Fruit fly (Drosophila melanogaster) whole organism, embryonic: ENCODE measurements around the gene CG43850.
A peak's percentile ranks its signal among the peaks of the same experiment; 100 is the strongest.

Source experiments
- Adf1 ChIP-seq: fragments of 200-800 bp; sonication (Bioruptor generic); IDR thresholded peaks from 2 replicates; pipeline ENCODE4 v1.3.6; 2022; ENCODE audit warnings: missing biosample characterization, missing genetic modification characterization
- CG10274 ChIP-seq: fragments of 200-800 bp; sonication (Bioruptor generic); optimal IDR thresholded peaks from 3 replicates; lab custom pipeline; 2017; ENCODE audit warnings: missing biosample characterization, mild to moderate bottlenecking, missing genetic modification characterization
- CG10462 ChIP-seq: fragments of 200-800 bp; sonication (Bioruptor generic); optimal IDR thresholded peaks from 2 replicates; lab custom pipeline; 2016; ENCODE audit warnings: missing biosample characterization, missing genetic modification characterization
- CG11723 ChIP-seq: fragments of 200-800 bp; sonication (Bioruptor generic); optimal IDR thresholded peaks from 2 replicates; lab custom pipeline; 2017; ENCODE audit warnings: missing biosample characterization, mild to moderate bottlenecking, missing genetic modification characterization
- CG13123 ChIP-seq: fragments of 200-800 bp; sonication (Bioruptor generic); optimal IDR thresholded peaks from 2 replicates; lab custom pipeline; 2016; ENCODE audit warnings: missing biosample characterization, missing genetic modification characterization
- CG14050 ChIP-seq: fragments of 200-800 bp; sonication (Bioruptor generic); IDR thresholded peaks from 3 replicates; pipeline ENCODE4 v1.3.6; 2022; ENCODE audit warnings: missing biosample characterization, missing genetic modification characterization
- CG14965 ChIP-seq: fragments of 200-800 bp; sonication (Bioruptor generic); optimal IDR thresholded peaks from 2 replicates; lab custom pipeline; 2016; ENCODE audit warnings: missing biosample characterization, missing genetic modification characterization, borderline replicate concordance
- CG15479 ChIP-seq: fragments of 200-800 bp; sonication (Bioruptor generic); optimal IDR thresholded peaks from 3 replicates; lab custom pipeline; 2019; ENCODE audit warnings: missing biosample characterization, mild to moderate bottlenecking, missing genetic modification characterization, moderate library complexity
- CG1602 ChIP-seq: fragments of 200-800 bp; sonication (Bioruptor generic); optimal IDR thresholded peaks from 3 replicates; lab custom pipeline; 2016; ENCODE audit warnings: missing biosample characterization, missing genetic modification characterization
- CG17328 ChIP-seq: fragments of 200-800 bp; sonication (Bioruptor generic); IDR thresholded peaks from 2 replicates; pipeline ENCODE4 v1.3.6; 2022; ENCODE audit warnings: missing biosample characterization, missing genetic modification characterization
- CG18262 ChIP-seq: fragments of 200-800 bp; optimal IDR thresholded peaks from 3 replicates; lab custom pipeline; 2019; ENCODE audit warnings: missing biosample characterization, mild to moderate bottlenecking, missing genetic modification characterization, moderate library complexity
- CG2678 ChIP-seq: fragments of 200-800 bp; sonication (Bioruptor generic); optimal IDR thresholded peaks from 3 replicates; lab custom pipeline; 2019; ENCODE audit warnings: missing biosample characterization, mild to moderate bottlenecking, missing genetic modification characterization, moderate library complexity
- CG2712 ChIP-seq: fragments of 200-800 bp; optimal IDR thresholded peaks from 3 replicates; lab custom pipeline; 2019; ENCODE audit warnings: missing biosample characterization, mild to moderate bottlenecking, missing genetic modification characterization, moderate library complexity
- CG30403 ChIP-seq: fragments of 200-800 bp; sonication (Bioruptor generic); optimal IDR thresholded peaks from 3 replicates; lab custom pipeline; 2016; ENCODE audit warnings: missing biosample characterization, missing genetic modification characterization
- CG32767 ChIP-seq: fragments of 200-800 bp; sonication (Bioruptor generic); IDR thresholded peaks from 2 replicates; pipeline ENCODE4 v1.3.6; 2022; ENCODE audit warnings: missing biosample characterization, missing genetic modification characterization
- CG3407 ChIP-seq: fragments of 200-800 bp; sonication (Bioruptor generic); optimal IDR thresholded peaks from 2 replicates; lab custom pipeline; 2018; ENCODE audit warnings: missing biosample characterization, mild to moderate bottlenecking, missing genetic modification characterization
- CG34224 ChIP-seq: fragments of 200-800 bp; sonication (Bioruptor generic); IDR thresholded peaks from 3 replicates; pipeline ENCODE4 v1.3.6; 2022; ENCODE audit warnings: missing biosample characterization, missing genetic modification characterization; ENCODE audit not compliant: partially characterized antibody
- CG3726 ChIP-seq: fragments of 200-800 bp; sonication (Bioruptor generic); IDR thresholded peaks from 3 replicates; pipeline ENCODE4, ENCODE4 v1.3.6; 2022; ENCODE audit warnings: missing biosample characterization, missing genetic modification characterization
- CG4424 ChIP-seq: fragments of 200-800 bp; sonication (Bioruptor generic); optimal IDR thresholded peaks from 3 replicates; lab custom pipeline; 2016; ENCODE audit warnings: missing biosample characterization, missing genetic modification characterization
- CG7357 ChIP-seq: fragments of 200-800 bp; sonication (Bioruptor generic); IDR thresholded peaks from 3 replicates; pipeline ENCODE4 v1.3.6; 2022; ENCODE audit warnings: missing biosample characterization, missing genetic modification characterization
- CG7786 ChIP-seq: fragments of 200-800 bp; sonication (Bioruptor generic); optimal IDR thresholded peaks from 2 replicates; lab custom pipeline; 2016; ENCODE audit warnings: missing biosample characterization, missing genetic modification characterization
- CG9727 ChIP-seq: fragments of 200-800 bp; sonication (Bioruptor generic); optimal IDR thresholded peaks from 3 replicates; lab custom pipeline; 2017; ENCODE audit warnings: missing biosample characterization, mild to moderate bottlenecking, missing genetic modification characterization
- CG9876 ChIP-seq: fragments of 200-800 bp; sonication (Bioruptor generic); optimal IDR thresholded peaks from 2 replicates; lab custom pipeline; 2016; ENCODE audit warnings: missing biosample characterization, missing genetic modification characterization
- CG9932 ChIP-seq: fragments of 200-800 bp; sonication (Bioruptor generic); IDR thresholded peaks from 2 replicates; pipeline ENCODE4 v1.3.6; 2022; ENCODE audit warnings: missing biosample characterization, missing genetic modification characterization
- CoRest ChIP-seq: fragments of 200-800 bp; sonication (Bioruptor generic); optimal IDR thresholded peaks from 3 replicates; lab custom pipeline; 2018; ENCODE audit warnings: missing biosample characterization, mild to moderate bottlenecking, missing genetic modification characterization, moderate library complexity
- HHEX ChIP-seq: fragments of 200-800 bp; sonication (Bioruptor generic); optimal IDR thresholded peaks from 3 replicates; lab custom pipeline; 2017; ENCODE audit warnings: missing biosample characterization, mild to moderate bottlenecking, missing genetic modification characterization, missing genetic modification reagents
- Hey ChIP-seq: fragments of 200-800 bp; sonication (Bioruptor generic); optimal IDR thresholded peaks from 3 replicates; lab custom pipeline; 2018; ENCODE audit warnings: missing biosample characterization, mild to moderate bottlenecking, missing genetic modification characterization
- Hr3 ChIP-seq: fragments of 200-800 bp; sonication (Bioruptor generic); optimal IDR thresholded peaks from 3 replicates; lab custom pipeline; 2016; ENCODE audit warnings: missing biosample characterization, missing genetic modification characterization
- Jarid2 ChIP-seq: fragments of 200-800 bp; sonication (Bioruptor generic); optimal IDR thresholded peaks from 3 replicates; lab custom pipeline; 2017; ENCODE audit warnings: mild to moderate bottlenecking, missing biosample characterization, missing genetic modification reagents, missing genetic modification characterization
- Lpt ChIP-seq: fragments of >200 bp; optimal IDR thresholded peaks from 2 replicates; lab custom pipeline; 2018; ENCODE audit warnings: missing biosample characterization, missing genetic modification characterization
- MBD-R2 ChIP-seq: fragments of 200-800 bp; sonication (Bioruptor generic); IDR thresholded peaks from 2 replicates; pipeline ENCODE4 v1.3.6; 2022; ENCODE audit warnings: missing biosample characterization, missing genetic modification characterization
- MTF-1 ChIP-seq: fragments of 200-800 bp; sonication (Bioruptor generic); optimal IDR thresholded peaks from 2 replicates; lab custom pipeline; 2018; ENCODE audit warnings: missing biosample characterization, mild to moderate bottlenecking, missing genetic modification characterization, borderline replicate concordance
- Mes4 ChIP-seq: fragments of 200-800 bp; sonication (Bioruptor generic); optimal IDR thresholded peaks from 2 replicates; lab custom pipeline; 2016; ENCODE audit warnings: missing biosample characterization, missing genetic modification characterization
- NK7.1 ChIP-seq: fragments of 200-800 bp; sonication (Bioruptor generic); optimal IDR thresholded peaks from 3 replicates; lab custom pipeline; 2016; ENCODE audit warnings: missing biosample characterization, missing genetic modification characterization
- PHDP ChIP-seq: fragments of 200-800 bp; sonication (Bioruptor generic); optimal IDR thresholded peaks from 3 replicates; lab custom pipeline; 2018; ENCODE audit warnings: missing biosample characterization, mild to moderate bottlenecking, missing genetic modification characterization, moderate library complexity
- Ravus ChIP-seq: fragments of 200-800 bp; sonication (Bioruptor generic); IDR thresholded peaks from 2 replicates; pipeline ENCODE4 v1.3.6; 2022; ENCODE audit warnings: missing biosample characterization, missing genetic modification characterization
- Xbp1 ChIP-seq: fragments of 200-800 bp; sonication (Bioruptor generic); optimal IDR thresholded peaks from 3 replicates; lab custom pipeline; 2016; ENCODE audit warnings: missing biosample characterization, mild to moderate bottlenecking, missing genetic modification characterization
- aop ChIP-seq: fragments of 200-800 bp; sonication (Bioruptor generic); IDR thresholded peaks from 2 replicates; pipeline ENCODE4 v1.3.6; 2022; ENCODE audit warnings: missing biosample characterization, missing genetic modification characterization
- bab2 ChIP-seq: fragments of 200-800 bp; sonication (Bioruptor generic); optimal IDR thresholded peaks from 2 replicates; lab custom pipeline; 2016; ENCODE audit warnings: missing biosample characterization, missing genetic modification characterization
- cas ChIP-seq: fragments of 200-800 bp; sonication (Bioruptor generic); IDR thresholded peaks from 2 replicates; pipeline ENCODE4 v1.3.6; 2022; ENCODE audit warnings: missing biosample characterization, missing genetic modification characterization
- ci ChIP-seq: fragments of 200-800 bp; sonication (Bioruptor generic); IDR thresholded peaks from 3 replicates; pipeline ENCODE4 v1.3.6; 2022; ENCODE audit warnings: missing biosample characterization, missing genetic modification characterization
- ftz-f1 ChIP-seq: fragments of 200-800 bp; sonication (Bioruptor generic); optimal IDR thresholded peaks from 2 replicates; lab custom pipeline; 2016; ENCODE audit warnings: missing biosample characterization, missing genetic modification characterization
- fu2 ChIP-seq: fragments of 200-800 bp; sonication (Bioruptor generic); optimal IDR thresholded peaks from 2 replicates; lab custom pipeline; 2016; ENCODE audit warnings: missing biosample characterization, missing genetic modification characterization
- gt ChIP-seq: fragments of 200-800 bp; sonication (Bioruptor generic); IDR thresholded peaks from 2 replicates; pipeline ENCODE4 v1.3.6; 2022; ENCODE audit warnings: missing biosample characterization, missing genetic modification characterization
- ham ChIP-seq: fragments of 200-800 bp; sonication (Bioruptor generic); IDR thresholded peaks from 2 replicates; pipeline ENCODE4 v1.3.6; 2022; ENCODE audit warnings: missing biosample characterization, missing genetic modification characterization
- pb ChIP-seq: fragments of 200-800 bp; sonication (Bioruptor generic); optimal IDR thresholded peaks from 3 replicates; lab custom pipeline; 2016; ENCODE audit warnings: missing biosample characterization, missing genetic modification characterization
- phol ChIP-seq: fragments of 200-800 bp; sonication (Bioruptor generic); optimal IDR thresholded peaks from 3 replicates; lab custom pipeline; 2018; ENCODE audit warnings: missing biosample characterization, mild to moderate bottlenecking, missing genetic modification characterization, moderate library complexity
- prd ChIP-seq, 3 experiments: fragments of >200 bp in 2 of 3; fragments of 200-800 bp in 1 of 3; sonication (Bioruptor generic) in 1 of 3; optimal IDR thresholded peaks in 2 of 3; IDR thresholded peaks in 1 of 3; 2 replicates in 2 of 3; 3 replicates in 1 of 3; pipeline versions ENCODE4 v1.3.6 to Lab custom; 2017 to 2022; ENCODE audit warnings: missing biosample characterization in 1 of 3, missing genetic modification characterization in 1 of 3
- pum ChIP-seq: fragments of 200-800 bp; sonication (Bioruptor generic); optimal IDR thresholded peaks from 2 replicates; lab custom pipeline; 2016; ENCODE audit warnings: missing biosample characterization, missing genetic modification characterization
- twi ChIP-seq: fragments of 200-800 bp; optimal IDR thresholded peaks from 2 replicates; lab custom pipeline; 2019; ENCODE audit warnings: missing biosample characterization, mild to moderate bottlenecking, missing genetic modification characterization, moderate library complexity
- unc-4 ChIP-seq: fragments of 200-800 bp; sonication (Bioruptor generic); IDR thresholded peaks from 2 replicates; pipeline ENCODE4 v1.3.6; 2022; ENCODE audit warnings: missing biosample characterization, missing genetic modification characterization; ENCODE audit not compliant: partially characterized antibody

Gene CG43850

dm6 chr2L:13394903-13395302 is 20.3 kb upstream of the CG43850 start, which contains the start of gene RpL24 (continued):
- TF ChIP-seq Jarid2 (peak; percentile 80), CG10462 (GFP tag; lab: Kevin White, UChicago) (peak; percentile 57), ci (GFP tag; lab: Robert Waterston, UW) (peak; percentile 99), CG7786 (GFP tag; lab: Kevin White, UChicago) (peak; percentile 56), Hey (peak; percentile 85), unc-4 (GFP tag; lab: Robert Waterston, UW) (no peak), Xbp1 (GFP tag; lab: Kevin White, UChicago) (peak; percentile 87), Ravus (peak; percentile 40; the same call in 1 of the 2 replicates), aop (GFP tag; lab: Robert Waterston, UW) (peak; percentile 86), CoRest (tag; lab: Kevin White, UChicago) (peak; percentile 73), CG14050 (GFP tag; lab: Robert Waterston, UW) (peak; percentile 85), CG18262 (tag; lab: Kevin White, UChicago) (peak; percentile 82), CG11723 (GFP tag; lab: Kevin White, UChicago) (peak; percentile 92), CG3726 (GFP tag; lab: Robert Waterston, UW) (peak; percentile 75; the same call in 2 of the 3 replicates), CG3407 (GFP tag; lab: Kevin White, UChicago) (peak; percentile 90), CG34224 (no peak), CG1602 (GFP tag; lab: Kevin White, UChicago) (peak; percentile 61), CG9932 (GFP tag; lab: Robert Waterston, UW) (peak; percentile 75), CG9727 (GFP tag; lab: Kevin White, UChicago) (peak; percentile 95), cas (GFP tag; lab: Robert Waterston, UW) (peak; percentile 65), CG32767 (GFP tag; lab: Robert Waterston, UW) (peak; percentile 50; the same call in 1 of the 2 replicates), CG14965 (GFP tag; lab: Kevin White, UChicago) (peak; percentile 48), phol (tag; lab: Kevin White, UChicago) (peak; percentile 83), twi (peak; percentile 73), gt (GFP tag; lab: Robert Waterston, UW) (no peak), ham (GFP tag; lab: Robert Waterston, UW) (peak; percentile 60; the same call in 1 of the 2 replicates), CG7357 (GFP tag; lab: Robert Waterston, UW) (peak; percentile 37; the same call in 1 of the 3 replicates), bab2 (peak; percentile 47), CG9876 (peak; percentile 88), Adf1 (GFP tag; lab: Robert Waterston, UW) (peak; percentile 63), CG30403 (GFP tag; lab: Kevin White, UChicago) (peak; percentile 81), CG17328 (GFP tag; lab: Robert Waterston, UW) (peak; percentile 96), CG10274 (GFP tag; lab: Kevin White, UChicago) (peak; percentile 87), NK7.1 (GFP tag; lab: Kevin White, UChicago) (peak; percentile 89), Lpt (GFP tag; lab: Kevin White, UChicago) (no peak), HHEX (GFP tag; lab: Kevin White, UChicago) (peak; percentile 96), Mes4 (GFP tag; lab: Kevin White, UChicago) (peak; percentile 96), MBD-R2 (GFP tag; lab: Robert Waterston, UW) (peak; percentile 71), ftz-f1 (peak; percentile 27), pb (peak; percentile 90), CG2712 (tag; lab: Kevin White, UChicago) (peak; percentile 85), CG15479 (GFP tag; lab: Kevin White, UChicago) (peak; percentile 17), PHDP (peak; percentile 91), prd (optimal IDR thresholded peaks at IDR 0.05; lab: Kevin White, UChicago) (no peak), prd (GFP tag; IDR thresholded peaks at IDR 0.05; lab: Robert Waterston, UW) (peak; percentile 63; the same call in 2 of the 3 replicates), CG2678 (tag; lab: Kevin White, UChicago) (peak; percentile 82), fu2 (GFP tag; lab: Kevin White, UChicago) (peak; percentile 73), CG13123 (GFP tag; lab: Kevin White, UChicago) (peak; percentile 83), pum (GFP tag; lab: Kevin White, UChicago) (peak; percentile 59), Hr3 (GFP tag; lab: Kevin White, UChicago) (peak; percentile 68), MTF-1 (GFP tag; lab: Kevin White, UChicago) (peak; percentile 97), CG4424 (GFP tag; lab: Kevin White, UChicago) (peak; percentile 90)
